Worm (Caenorhabditis elegans) whole organism, L1 larva: ENCODE data around the gene M02B7.2.

Experiments used
- fkh-10 ChIP-seq: sonication (generic microtip); optimal IDR thresholded peaks from 2 replicates; lab custom pipeline; 2017; ENCODE audit warnings: missing biosample characterization, missing genetic modification reagents, missing genetic modification characterization
- lsy-2 ChIP-seq, 2 experiments: fragments of 150-350 bp; optimal IDR thresholded peaks; 2 replicates each; lab custom pipeline; 2014; ENCODE audit warnings: missing biosample characterization in 2 of 2, missing genetic modification characterization in 2 of 2
- nhr-237 ChIP-seq: fragments of 150-350 bp; optimal IDR thresholded peaks from 2 replicates; lab custom pipeline; 2014; ENCODE audit warnings: missing biosample characterization, missing genetic modification characterization
- nhr-47 ChIP-seq: sonication (generic microtip); optimal IDR thresholded peaks from 2 replicates; lab custom pipeline; 2016; ENCODE audit warnings: mild to moderate bottlenecking, missing genetic modification characterization, moderate library complexity, missing compliant biosample characterization
- unc-62 ChIP-seq: fragments of 150-350 bp; optimal IDR thresholded peaks from 2 replicates; lab custom pipeline; 2014; ENCODE audit warnings: missing biosample characterization, missing genetic modification reagents, missing genetic modification characterization

DNA sequence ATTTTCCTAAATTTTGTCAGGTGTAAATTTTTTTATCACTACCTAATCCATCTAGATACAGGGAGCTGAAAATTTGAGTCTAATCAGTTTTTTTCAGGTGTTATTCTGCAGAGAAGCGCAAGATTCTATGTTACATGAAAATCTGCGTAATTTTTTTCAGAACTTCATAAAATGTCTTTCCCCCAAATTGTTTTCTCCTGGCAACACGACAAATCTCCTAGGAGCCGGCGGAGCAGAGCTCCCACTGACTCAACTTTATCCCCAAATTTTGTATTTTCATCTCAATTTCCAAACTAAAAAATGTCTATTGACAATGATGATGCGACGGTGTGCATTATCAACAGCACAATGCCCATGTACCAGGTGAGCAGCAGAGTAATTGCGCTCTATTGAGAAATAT, 36.0 kb downstream of the M02B7.2 start, which contains the start of gene F28F9.2:
- TF ChIP-seq fkh-10 (GFP tag; lab: Kevin White, UChicago) (no peak), nhr-237 (tag; lab: Kevin White, UChicago) (no peak), unc-62 (no peak), nhr-47 (tag; lab: Kevin White, UChicago) (no peak), lsy-2 (tag; optimal IDR thresholded peaks at IDR 0.05; lab: Kevin White, UChicago) (no peak)
